Worm (Caenorhabditis elegans): ENCODE data around the gene C36B7.2.
A peak's percentile ranks its signal among the peaks of the same experiment; 100 is the strongest.

C36B7.2 gene

ce11 chrX:7067250-7067958, 38.8 kb upstream of the C36B7.2 start:
- TF ChIP-seq mcd-1 (GFP tag; IDR thresholded peaks at IDR 0.05), result 0 out of 2 replicates have a peak, but pooled peaks have one; percentile 5
- TF ChIP-seq F10E7.11 (tag; optimal IDR thresholded peaks at IDR 0.05), result no peak
- no peak for TF ChIP-seq F52B5.7 (tag; optimal IDR thresholded peaks at IDR 0.05)
- TF ChIP-seq athp-1 (tag; optimal IDR thresholded peaks at IDR 0.05), result no peak
- TF ChIP-seq nfyb-1 (GFP tag; IDR thresholded peaks at IDR 0.05), result 0 out of 2 replicates have a peak, but pooled peaks have one; percentile 8
- TF ChIP-seq nhr-80 (tag; optimal IDR thresholded peaks at IDR 0.05), result no peak
- peak; percentile 58; the same call in 1 of the 2 replicates for TF ChIP-seq zfh-2 (GFP tag; conservative IDR thresholded peaks at IDR 0.05)
- TF ChIP-seq unc-130 (GFP tag; optimal IDR thresholded peaks at IDR 0.05), result no peak
- no peak for TF ChIP-seq somi-1 (GFP tag; optimal IDR thresholded peaks at IDR 0.05)
- TF ChIP-seq let-526 (GFP tag; IDR thresholded peaks at IDR 0.05), result no peak
- no peak for TF ChIP-seq hmg-1.2 (GFP tag; IDR thresholded peaks at IDR 0.05)
- TF ChIP-seq ztf-6 (GFP tag; IDR thresholded peaks at IDR 0.05), result no peak
- no peak for TF ChIP-seq F55B11.4 (tag; optimal IDR thresholded peaks at IDR 0.05; ENCODE audit: borderline replicate concordance, insufficient read depth)
- no peak for TF ChIP-seq ceh-100 (GFP tag; IDR thresholded peaks at IDR 0.05)
- TF ChIP-seq hlh-12 (tag; optimal IDR thresholded peaks at IDR 0.05), result no peak
- TF ChIP-seq F49E8.2 (tag; optimal IDR thresholded peaks at IDR 0.05; ENCODE audit: insufficient read depth), result no peak
- no peak for TF ChIP-seq Y56A3A.18 (GFP tag; IDR thresholded peaks at IDR 0.05)
- no peak for TF ChIP-seq snpc-4 (GFP tag; optimal IDR thresholded peaks at IDR 0.05)
- TF ChIP-seq snpc-4 (tag; optimal IDR thresholded peaks at IDR 0.05), result no peak
- no peak for TF ChIP-seq ekl-4 (GFP tag; IDR thresholded peaks at IDR 0.05)
- TF ChIP-seq ztf-18 (tag; optimal IDR thresholded peaks at IDR 0.05), result no peak
- TF ChIP-seq ZK185.1 (tag; optimal IDR thresholded peaks at IDR 0.05; ENCODE audit: poor library complexity, severe bottlenecking), result no peak

ce11 chrX:7068400-7068799, 37.8 kb upstream of the C36B7.2 start, which contains the start of gene pdi-6:
Gene pdi-6 (minus strand): TSS chrX:7068563.
- no peak for TF ChIP-seq madf-8 (GFP tag; conservative IDR thresholded peaks at IDR 0.05)
- peak; percentile 85; the same call in 1 of the 2 replicates for TF ChIP-seq pbrm-1 (GFP tag; IDR thresholded peaks at IDR 0.05)
- TF ChIP-seq repo-1 (tag; optimal IDR thresholded peaks at IDR 0.05), result no peak
- TF ChIP-seq zfh-2 (GFP tag; conservative IDR thresholded peaks at IDR 0.05), result peak; percentile 94
- no peak for TF ChIP-seq Y79H2A.3 (GFP tag; conservative IDR thresholded peaks at IDR 0.05)
- TF ChIP-seq let-607 (tag; optimal IDR thresholded peaks at IDR 0.05), result peak; percentile 95
- TF ChIP-seq ceh-58 (GFP tag; IDR thresholded peaks at IDR 0.05), result no peak
- TF ChIP-seq ztf-26 (tag; optimal IDR thresholded peaks at IDR 0.05), result no peak
- peak; percentile 43 for TF ChIP-seq lin-54 (GFP tag; optimal IDR thresholded peaks at IDR 0.05)
- peak; percentile 73 for TF ChIP-seq madf-10 (tag; optimal IDR thresholded peaks at IDR 0.05)
- no peak for TF ChIP-seq mel-28 (tag; optimal IDR thresholded peaks at IDR 0.05; ENCODE audit: borderline replicate concordance)
- no peak for TF ChIP-seq tbx-9 (tag; optimal IDR thresholded peaks at IDR 0.05; ENCODE audit: borderline replicate concordance)
- 0 out of 2 replicates have a peak, but pooled peaks have one; percentile 30 for TF ChIP-seq madf-3 (GFP tag; IDR thresholded peaks at IDR 0.05)
- no peak for TF ChIP-seq him-1 (tag; optimal IDR thresholded peaks at IDR 0.05)
- no peak for TF ChIP-seq snpc-4 (GFP tag; optimal IDR thresholded peaks at IDR 0.05)
- peak in 1 of 4 experiments; percentile 64 for TF ChIP-seq snpc-4 (tag; optimal IDR thresholded peaks at IDR 0.05)
- peak; percentile 65 for TF ChIP-seq ztf-18 (tag; optimal IDR thresholded peaks at IDR 0.05)
- TF ChIP-seq sdz-38 (tag; optimal IDR thresholded peaks at IDR 0.05), result no peak
- no peak for TF ChIP-seq aptf-3 (GFP tag; IDR thresholded peaks at IDR 0.05)
- TF ChIP-seq ceh-79 (tag; optimal IDR thresholded peaks at IDR 0.05), result no peak
- TF ChIP-seq lin-40 (tag; optimal IDR thresholded peaks at IDR 0.05), result no peak
- TF ChIP-seq die-1 (tag; optimal IDR thresholded peaks at IDR 0.05), result no peak
- peak; percentile 50 for TF ChIP-seq somi-1 (GFP tag; optimal IDR thresholded peaks at IDR 0.05)
- TF ChIP-seq egl-44 (GFP tag; IDR thresholded peaks at IDR 0.05), result no peak
- no peak for TF ChIP-seq lsl-1 (GFP tag; optimal IDR thresholded peaks at IDR 0.05)
- TF ChIP-seq F23B12.7 (tag; optimal IDR thresholded peaks at IDR 0.05; ENCODE audit: insufficient read depth), result peak; percentile 14
- no peak for TF ChIP-seq hsf-1 (GFP tag; IDR thresholded peaks at IDR 0.05)
- TF ChIP-seq B0261.1 (tag; optimal IDR thresholded peaks at IDR 0.05), result peak; percentile 14
- TF ChIP-seq unc-62 (GFP tag; optimal IDR thresholded peaks at IDR 0.05), result no peak

Data from whole organism, young adult.